Fruit fly (Drosophila melanogaster) whole organism, embryonic: Measurements from ENCODE around the gene CG4537.
A peak's percentile ranks its signal among the peaks of the same experiment; 100 is the strongest.

Source experiments
- CG10274 ChIP-seq: fragments of 200-800 bp; sonication (Bioruptor generic); optimal IDR thresholded peaks from 3 replicates; lab custom pipeline; 2017; ENCODE audit warnings: missing biosample characterization, mild to moderate bottlenecking, missing genetic modification characterization
- CG12659 ChIP-seq: fragments of 200-800 bp; sonication (Bioruptor generic); optimal IDR thresholded peaks from 3 replicates; lab custom pipeline; 2017; ENCODE audit warnings: mild to moderate bottlenecking, missing biosample characterization, missing genetic modification reagents, missing genetic modification characterization
- CG13894 ChIP-seq: fragments of 200-800 bp; sonication (Bioruptor generic); optimal IDR thresholded peaks from 3 replicates; lab custom pipeline; 2018; ENCODE audit warnings: missing biosample characterization, mild to moderate bottlenecking, missing genetic modification characterization, moderate library complexity
- CG14710 ChIP-seq: fragments of 200-800 bp; sonication (Bioruptor generic); optimal IDR thresholded peaks from 3 replicates; lab custom pipeline; 2019; ENCODE audit warnings: missing biosample characterization, mild to moderate bottlenecking, missing genetic modification characterization, moderate library complexity
- CG15601 ChIP-seq: fragments of 200-800 bp; sonication (Bioruptor generic); optimal IDR thresholded peaks from 3 replicates; lab custom pipeline; 2019; ENCODE audit warnings: missing biosample characterization, mild to moderate bottlenecking, missing genetic modification characterization, moderate library complexity
- CG16813 ChIP-seq: fragments of 200-800 bp; sonication (Bioruptor generic); IDR thresholded peaks from 3 replicates; pipeline ENCODE4 v1.3.6; 2022; ENCODE audit warnings: missing biosample characterization, missing genetic modification characterization; ENCODE audit not compliant: partially characterized antibody
- CG17912 ChIP-seq: fragments of 200-800 bp; sonication (Bioruptor generic); optimal IDR thresholded peaks from 2 replicates; lab custom pipeline; 2018; ENCODE audit warnings: missing biosample characterization, mild to moderate bottlenecking, missing genetic modification characterization
- CG18619 ChIP-seq: fragments of 200-800 bp; sonication (Bioruptor generic); optimal IDR thresholded peaks from 3 replicates; lab custom pipeline; 2017; ENCODE audit warnings: missing biosample characterization, mild to moderate bottlenecking, missing genetic modification characterization
- CG6175 ChIP-seq: fragments of 200-800 bp; sonication (Bioruptor generic); IDR thresholded peaks from 3 replicates; pipeline ENCODE4 v1.3.6; 2022; ENCODE audit warnings: missing biosample characterization, missing genetic modification characterization
- CG7271 ChIP-seq: fragments of 200-800 bp; sonication (Bioruptor generic); optimal IDR thresholded peaks from 2 replicates; lab custom pipeline; 2018; ENCODE audit warnings: missing biosample characterization, mild to moderate bottlenecking, missing genetic modification characterization, moderate library complexity
- CG7372 ChIP-seq: fragments of 200-800 bp; sonication (Bioruptor generic); IDR thresholded peaks from 2 replicates; pipeline ENCODE4 v1.3.6; 2022; ENCODE audit warnings: missing biosample characterization, missing genetic modification characterization
- CG8388 ChIP-seq: fragments of 200-800 bp; sonication (Bioruptor generic); optimal IDR thresholded peaks from 2 replicates; lab custom pipeline; 2019; ENCODE audit warnings: missing biosample characterization, mild to moderate bottlenecking, missing genetic modification characterization, moderate library complexity
- CG9609 ChIP-seq: fragments of 200-800 bp; sonication (Bioruptor generic); optimal IDR thresholded peaks from 3 replicates; lab custom pipeline; 2016; ENCODE audit warnings: missing biosample characterization, missing genetic modification characterization
- CG9797 ChIP-seq: fragments of 200-800 bp; sonication (Bioruptor generic); optimal IDR thresholded peaks from 3 replicates; lab custom pipeline; 2018; ENCODE audit warnings: missing biosample characterization, mild to moderate bottlenecking, missing genetic modification characterization
- D19B ChIP-seq: fragments of 200-800 bp; sonication (Bioruptor generic); optimal IDR thresholded peaks from 2 replicates; lab custom pipeline; 2017; ENCODE audit warnings: missing biosample characterization, mild to moderate bottlenecking, missing genetic modification characterization
- Dp ChIP-seq: fragments of 200-800 bp; sonication (Bioruptor generic); optimal IDR thresholded peaks from 2 replicates; lab custom pipeline; 2018; ENCODE audit warnings: missing biosample characterization, mild to moderate bottlenecking, missing genetic modification characterization, moderate library complexity
- E2f1 ChIP-seq: fragments of 200-800 bp; sonication (Bioruptor generic); IDR thresholded peaks from 2 replicates; pipeline ENCODE4 v1.3.6; 2022; ENCODE audit warnings: missing biosample characterization, missing genetic modification characterization
- Ets97D ChIP-seq: fragments of 200-800 bp; sonication (Bioruptor generic); optimal IDR thresholded peaks from 3 replicates; lab custom pipeline; 2016; ENCODE audit warnings: missing biosample characterization, missing genetic modification characterization
- Hr51 ChIP-seq, 2 experiments: fragments of 200-800 bp; sonication (Bioruptor generic); optimal IDR thresholded peaks; 2 replicates in 1 of 2; 3 replicates in 1 of 2; lab custom pipeline; 2016 to 2018; ENCODE audit warnings: missing biosample characterization in 2 of 2, missing genetic modification characterization in 2 of 2, mild to moderate bottlenecking in 1 of 2, moderate library complexity in 1 of 2
- Lhr ChIP-seq: fragments of 200-800 bp; sonication (Bioruptor generic); optimal IDR thresholded peaks from 3 replicates; lab custom pipeline; 2017; ENCODE audit warnings: mild to moderate bottlenecking, missing biosample characterization, missing genetic modification reagents, missing genetic modification characterization
- Myb ChIP-seq: fragments of 200-800 bp; sonication (Bioruptor generic); optimal IDR thresholded peaks from 2 replicates; lab custom pipeline; 2016; ENCODE audit warnings: missing biosample characterization, missing genetic modification characterization
- Neu2 ChIP-seq: fragments of 200-800 bp; sonication (Bioruptor generic); optimal IDR thresholded peaks from 3 replicates; lab custom pipeline; 2016; ENCODE audit warnings: missing biosample characterization, missing genetic modification characterization, borderline replicate concordance
- Oaz ChIP-seq: fragments of 200-800 bp; sonication (Bioruptor generic); IDR thresholded peaks from 2 replicates; pipeline ENCODE4 v1.3.6; 2022; ENCODE audit warnings: missing biosample characterization, missing genetic modification characterization
- Sry-δ ChIP-seq: fragments of 200-800 bp; sonication (Bioruptor generic); optimal IDR thresholded peaks from 2 replicates; lab custom pipeline; 2016; ENCODE audit warnings: missing biosample characterization, missing genetic modification characterization
- Vsx1 ChIP-seq: fragments of 200-800 bp; sonication (Bioruptor generic); optimal IDR thresholded peaks from 2 replicates; lab custom pipeline; 2017; ENCODE audit warnings: missing biosample characterization, mild to moderate bottlenecking, missing genetic modification characterization, missing genetic modification reagents
- abd-A ChIP-seq: fragments of 200-800 bp; sonication (Bioruptor generic); optimal IDR thresholded peaks from 3 replicates; lab custom pipeline; 2019; ENCODE audit warnings: missing biosample characterization, mild to moderate bottlenecking, missing genetic modification characterization, moderate library complexity
- cato ChIP-seq: fragments of 200-800 bp; sonication (Bioruptor generic); optimal IDR thresholded peaks from 2 replicates; lab custom pipeline; 2016; ENCODE audit warnings: missing biosample characterization, missing genetic modification characterization, borderline replicate concordance
- chinmo ChIP-seq: fragments of 200-800 bp; sonication (Bioruptor generic); IDR thresholded peaks from 4 replicates; pipeline ENCODE4 v1.3.6; 2022; ENCODE audit warnings: missing biosample characterization, missing genetic modification characterization; ENCODE audit not compliant: partially characterized antibody
- crc ChIP-seq: fragments of 200-800 bp; sonication (Bioruptor generic); optimal IDR thresholded peaks from 2 replicates; lab custom pipeline; 2016; ENCODE audit warnings: missing biosample characterization, missing genetic modification characterization
- dm ChIP-seq: fragments of 200-800 bp; sonication (Bioruptor generic); optimal IDR thresholded peaks from 3 replicates; lab custom pipeline; 2016; ENCODE audit warnings: missing biosample characterization, missing genetic modification characterization
- dpn ChIP-seq, 2 experiments: fragments of 200-800 bp; sonication (Bioruptor generic); optimal IDR thresholded peaks; 3 replicates each; lab custom pipeline; 2016; ENCODE audit warnings: missing biosample characterization in 2 of 2, missing genetic modification characterization in 2 of 2
- fd96Cb ChIP-seq: fragments of 200-800 bp; sonication (Bioruptor generic); optimal IDR thresholded peaks from 2 replicates; lab custom pipeline; 2018; ENCODE audit warnings: missing biosample characterization, mild to moderate bottlenecking, missing genetic modification characterization, moderate library complexity
- grau ChIP-seq: fragments of 200-800 bp; optimal IDR thresholded peaks from 3 replicates; lab custom pipeline; 2019; ENCODE audit warnings: missing biosample characterization, mild to moderate bottlenecking, missing genetic modification characterization, moderate library complexity
- grn ChIP-seq: fragments of 200-800 bp; sonication (Bioruptor generic); optimal IDR thresholded peaks from 3 replicates; lab custom pipeline; 2017; ENCODE audit warnings: missing biosample characterization, missing genetic modification characterization
- gro ChIP-seq: fragments of 200-800 bp; sonication (Bioruptor generic); optimal IDR thresholded peaks from 2 replicates; lab custom pipeline; 2016; ENCODE audit warnings: missing biosample characterization, missing genetic modification characterization
- her ChIP-seq: fragments of 200-800 bp; sonication (Bioruptor generic); optimal IDR thresholded peaks from 2 replicates; lab custom pipeline; 2016; ENCODE audit warnings: missing biosample characterization, missing genetic modification characterization
- schlank ChIP-seq: fragments of 200-800 bp; sonication (Bioruptor generic); optimal IDR thresholded peaks from 2 replicates; lab custom pipeline; 2018; ENCODE audit warnings: missing biosample characterization, mild to moderate bottlenecking, missing genetic modification characterization
- sd ChIP-seq: fragments of 200-800 bp; sonication (Bioruptor generic); optimal IDR thresholded peaks from 3 replicates; lab custom pipeline; 2018; ENCODE audit warnings: missing biosample characterization, mild to moderate bottlenecking, missing genetic modification characterization, moderate library complexity
- so ChIP-seq: fragments of 200-800 bp; sonication (Bioruptor generic); IDR thresholded peaks from 3 replicates; pipeline ENCODE4 v1.3.6; 2022; ENCODE audit warnings: missing biosample characterization, missing genetic modification characterization
- tna ChIP-seq: fragments of 200-800 bp; sonication (Bioruptor generic); IDR thresholded peaks from 2 replicates; pipeline ENCODE4 v1.3.6; 2022; ENCODE audit warnings: missing biosample characterization, missing genetic modification characterization; ENCODE audit not compliant: partially characterized antibody
- unc-4 ChIP-seq: fragments of 200-800 bp; sonication (Bioruptor generic); IDR thresholded peaks from 2 replicates; pipeline ENCODE4 v1.3.6; 2022; ENCODE audit warnings: missing biosample characterization, missing genetic modification characterization; ENCODE audit not compliant: partially characterized antibody
- zen2 ChIP-seq: fragments of 200-800 bp; sonication (Bioruptor generic); IDR thresholded peaks from 3 replicates; pipeline ENCODE4 v1.3.6; 2022; ENCODE audit warnings: missing biosample characterization, missing genetic modification characterization; ENCODE audit not compliant: partially characterized antibody

CG4537 gene

DNA sequence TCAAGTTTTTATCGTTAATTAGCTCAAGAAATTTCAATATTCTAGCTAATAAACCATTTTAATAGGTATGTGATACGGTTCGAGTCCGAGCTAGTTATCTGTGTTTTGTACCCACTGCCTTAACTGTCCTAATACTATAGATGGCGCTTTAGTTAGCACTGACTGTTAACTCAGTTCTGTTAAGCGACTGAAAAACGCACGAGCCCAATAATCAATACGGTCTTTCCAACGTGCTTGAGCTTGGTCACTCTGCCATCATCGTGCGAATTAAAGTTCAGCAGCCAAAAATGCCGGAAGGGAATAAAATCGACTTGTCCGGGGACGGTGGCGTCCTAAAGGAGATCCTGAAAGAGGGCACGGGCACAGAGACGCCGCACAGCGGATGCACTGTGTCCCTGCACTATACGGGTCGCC, 2.8 kb upstream of the CG4537 start, which contains the start of gene Fkbp59 (continued):
- TF ChIP-seq CG7372 (0 out of 2 replicates have a peak, but pooled peaks have one; percentile 10), CG15601 (tag; lab: Kevin White, UChicago) (peak; percentile 14), zen2 (peak; percentile 29; the same call in 1 of the 3 replicates), abd-A (peak; percentile 63), gro (GFP tag; lab: Kevin White, UChicago) (peak; percentile 21), Lhr (GFP tag; lab: Kevin White, UChicago) (peak; percentile 58), CG16813 (GFP tag; lab: Robert Waterston, UW) (peak; percentile 55), CG17912 (GFP tag; lab: Kevin White, UChicago) (no peak), tna (peak; percentile 99), CG14710 (tag; lab: Kevin White, UChicago) (peak; percentile 27), schlank (no peak), CG18619 (no peak), fd96Cb (tag; lab: Kevin White, UChicago) (no peak), CG9797 (GFP tag; lab: Kevin White, UChicago) (peak; percentile 63), dpn (GFP tag; optimal IDR thresholded peaks at IDR 0.05; lab: Kevin White, UChicago) (peak in 1 of 2 experiments; percentile 4), CG13894 (tag; lab: Kevin White, UChicago) (peak; percentile 25), CG12659 (GFP tag; lab: Kevin White, UChicago) (peak; percentile 37), Hr51 (GFP tag; optimal IDR thresholded peaks at IDR 0.05; lab: Kevin White, UChicago) (peak in 1 of 2 experiments; percentile 37), CG6175 (GFP tag; lab: Robert Waterston, UW) (no peak), crc (no peak), Vsx1 (peak; percentile 99), Neu2 (GFP tag; lab: Kevin White, UChicago) (no peak), E2f1 (GFP tag; lab: Robert Waterston, UW) (no peak), cato (no peak), Ets97D (peak; percentile 23), Oaz (no peak), Sry-δ (GFP tag; lab: Kevin White, UChicago) (peak; percentile 16), D19B (GFP tag; lab: Kevin White, UChicago) (peak; percentile 97), CG8388 (GFP tag; lab: Kevin White, UChicago) (no peak), Dp (GFP tag; lab: Kevin White, UChicago) (peak; percentile 42), so (GFP tag; lab: Robert Waterston, UW) (no peak), chinmo (GFP tag; lab: Robert Waterston, UW) (0 out of 4 replicates have a peak, but pooled peaks have one; percentile 46), unc-4 (GFP tag; lab: Robert Waterston, UW) (peak; percentile 60), grn (GFP tag; lab: Kevin White, UChicago) (no peak), grau (tag; lab: Kevin White, UChicago) (peak; percentile 22), sd (tag; lab: Kevin White, UChicago) (peak; percentile 55), her (peak; percentile 69), Myb (GFP tag; lab: Kevin White, UChicago) (peak; percentile 39), dm (GFP tag; lab: Kevin White, UChicago) (peak; percentile 66), CG10274 (GFP tag; lab: Kevin White, UChicago) (no peak), CG9609 (GFP tag; lab: Kevin White, UChicago) (no peak), CG7271 (no peak)
